Worm (Caenorhabditis elegans) whole organism, late embryonic: ENCODE results near the gene acs-14.

Experiments used
- C08G9.2 ChIP-seq: sonication (generic microtip); optimal IDR thresholded peaks from 2 replicates; lab custom pipeline; 2016; ENCODE audit warnings: mild to moderate bottlenecking, missing genetic modification characterization, moderate library complexity, missing compliant biosample characterization
- ama-1 ChIP-seq: fragments of 150-350 bp; optimal IDR thresholded peaks from 2 replicates; lab custom pipeline; 2014
- ceh-31 ChIP-seq: sonication (generic microtip); optimal IDR thresholded peaks from 2 replicates; lab custom pipeline; 2016; ENCODE audit warnings: missing genetic modification characterization, missing compliant biosample characterization
- ceh-34 ChIP-seq: sonication (generic microtip); optimal IDR thresholded peaks from 2 replicates; lab custom pipeline; 2016; ENCODE audit warnings: mild to moderate bottlenecking, missing genetic modification characterization, missing compliant biosample characterization
- elt-2 ChIP-seq: sonication (generic microtip); optimal IDR thresholded peaks from 2 replicates; lab custom pipeline; 2016; ENCODE audit warnings: missing genetic modification reagents, missing genetic modification characterization, missing compliant biosample characterization
- elt-4 ChIP-seq: sonication (generic microtip); optimal IDR thresholded peaks from 2 replicates; lab custom pipeline; 2016; ENCODE audit warnings: missing genetic modification characterization, missing compliant biosample characterization
- pat-9 ChIP-seq: fragments of 200-800 bp; sonication (Bioruptor generic); optimal IDR thresholded peaks from 2 replicates; lab custom pipeline; 2018; ENCODE audit warnings: mild to moderate bottlenecking, missing genetic modification characterization, moderate library complexity, missing compliant biosample characterization
- sdc-2 ChIP-seq: sonication (generic microtip); optimal IDR thresholded peaks from 2 replicates; lab custom pipeline; 2016; ENCODE audit warnings: missing genotype, missing genetic modification characterization, missing compliant biosample characterization
- tbx-2 ChIP-seq: sonication (generic microtip); optimal IDR thresholded peaks from 2 replicates; lab custom pipeline; 2016; ENCODE audit warnings: missing genetic modification characterization, missing compliant biosample characterization
- unc-3 ChIP-seq, 2 experiments: fragments of 200-800 bp in 1 of 2; sonication (Bioruptor generic) in 1 of 2; sonication (generic microtip) in 1 of 2; conservative IDR thresholded peaks in 1 of 2; optimal IDR thresholded peaks in 1 of 2; 2 replicates each; pipeline versions ENCODE4 v1.3.6 to Lab custom; 2016 to 2022; ENCODE audit warnings: missing compliant biosample characterization in 2 of 2, missing genetic modification characterization in 2 of 2, missing genetic modification reagents in 1 of 2

DNA sequence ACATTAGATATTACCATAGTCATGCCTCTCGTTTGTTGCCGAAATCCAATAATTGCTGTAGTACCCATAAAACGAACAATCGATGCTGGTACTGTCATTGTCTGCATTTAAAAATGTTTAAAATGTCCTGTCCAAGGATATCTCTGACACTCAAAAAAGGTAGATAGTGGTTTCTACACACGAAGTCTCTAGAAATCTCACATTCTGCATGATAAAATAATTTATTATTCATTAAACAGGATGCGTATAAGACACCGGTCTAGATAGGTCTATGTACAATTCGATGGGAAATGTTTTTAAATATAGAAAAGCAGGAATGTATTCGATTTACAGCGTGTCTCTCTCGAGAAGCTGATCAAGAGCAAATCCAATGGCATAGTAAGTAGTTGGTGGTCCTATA lies 31.7 kb downstream of the acs-14 start, which contains the start of gene C50F4.12:
- TF ChIP-seq pat-9 (tag; lab: Kevin White, UChicago) (no peak), ceh-31 (tag; lab: Kevin White, UChicago) (no peak), sdc-2 (tag; lab: Kevin White, UChicago) (no peak), elt-4 (tag; lab: Kevin White, UChicago) (no peak), ceh-34 (tag; lab: Kevin White, UChicago) (no peak), unc-3 (GFP tag; conservative IDR thresholded peaks at IDR 0.05; lab: Robert Waterston, UW) (no peak), unc-3 (tag; optimal IDR thresholded peaks at IDR 0.05; lab: Kevin White, UChicago) (no peak), elt-2 (tag; lab: Kevin White, UChicago) (no peak), ama-1 (lab: Kevin White, UChicago) (no peak), C08G9.2 (no peak), tbx-2 (no peak)
